Fruit fly (Drosophila melanogaster) whole organism, embryonic: ENCODE data around the gene SNRPG.

Source experiments
- Asciz ChIP-seq: fragments of 200-800 bp; sonication (Bioruptor generic); optimal IDR thresholded peaks from 2 replicates; lab custom pipeline; 2017; ENCODE audit warnings: missing biosample characterization, mild to moderate bottlenecking, missing genetic modification characterization, missing genetic modification reagents
- B-H1 ChIP-seq: fragments of 200-800 bp; sonication (Bioruptor generic); IDR thresholded peaks from 3 replicates; pipeline ENCODE4 v1.3.6; 2022; ENCODE audit warnings: missing biosample characterization, missing genetic modification characterization
- CG1024 ChIP-seq: fragments of 200-800 bp; sonication (Bioruptor generic); IDR thresholded peaks from 2 replicates; pipeline ENCODE4 v1.3.6; 2022; ENCODE audit warnings: missing biosample characterization, missing genetic modification characterization
- CG10321 ChIP-seq: fragments of 200-800 bp; sonication (Bioruptor generic); IDR thresholded peaks from 2 replicates; pipeline ENCODE4 v1.3.6; 2022; ENCODE audit warnings: missing biosample characterization, missing genetic modification characterization
- CG11093 ChIP-seq: fragments of 200-800 bp; sonication (Bioruptor generic); IDR thresholded peaks from 3 replicates; pipeline ENCODE4 v1.3.6; 2022; ENCODE audit warnings: missing biosample characterization, missing genetic modification characterization
- CG12104 ChIP-seq: fragments of 200-800 bp; sonication (Bioruptor generic); optimal IDR thresholded peaks from 3 replicates; lab custom pipeline; 2016; ENCODE audit warnings: missing biosample characterization, missing genetic modification characterization
- CG12299 ChIP-seq: fragments of 200-800 bp; sonication (Bioruptor generic); optimal IDR thresholded peaks from 2 replicates; lab custom pipeline; 2018; ENCODE audit warnings: missing biosample characterization, mild to moderate bottlenecking, missing genetic modification characterization
- CG16815 ChIP-seq: fragments of 200-800 bp; sonication (Bioruptor generic); optimal IDR thresholded peaks from 3 replicates; lab custom pipeline; 2017; ENCODE audit warnings: missing biosample characterization, mild to moderate bottlenecking, missing genetic modification characterization
- CG18764 ChIP-seq: fragments of 200-800 bp; sonication (Bioruptor generic); optimal IDR thresholded peaks from 3 replicates; lab custom pipeline; 2016; ENCODE audit warnings: missing biosample characterization, missing genetic modification characterization
- CG2116 ChIP-seq: fragments of 200-800 bp; sonication (Bioruptor generic); optimal IDR thresholded peaks from 3 replicates; lab custom pipeline; 2018; ENCODE audit warnings: missing biosample characterization, mild to moderate bottlenecking, missing genetic modification characterization
- CG34422 ChIP-seq: fragments of 200-800 bp; sonication (Bioruptor generic); IDR thresholded peaks from 3 replicates; pipeline ENCODE4 v1.3.6; 2022; ENCODE audit warnings: missing biosample characterization, missing genetic modification characterization
- CG4730 ChIP-seq: fragments of 200-800 bp; sonication (Bioruptor generic); IDR thresholded peaks from 2 replicates; pipeline ENCODE4 v1.3.6; 2022; ENCODE audit warnings: missing biosample characterization, missing genetic modification characterization
- CG4854 ChIP-seq: fragments of 200-800 bp; sonication (Bioruptor generic); optimal IDR thresholded peaks from 2 replicates; lab custom pipeline; 2016; ENCODE audit warnings: missing biosample characterization, missing genetic modification characterization, inconsistent platforms
- CG6654 ChIP-seq: fragments of 200-800 bp; sonication (Bioruptor generic); optimal IDR thresholded peaks from 2 replicates; lab custom pipeline; 2017; ENCODE audit warnings: missing biosample characterization, mild to moderate bottlenecking, missing genetic modification characterization
- CG8290 ChIP-seq, 3 experiments: fragments of 200-800 bp; sonication (Bioruptor generic); optimal IDR thresholded peaks; 2 replicates each; lab custom pipeline; 2016 to 2019; ENCODE audit warnings: missing biosample characterization in 3 of 3, missing genetic modification characterization in 3 of 3, mild to moderate bottlenecking in 2 of 3, moderate library complexity in 1 of 3
- CTCF ChIP-seq: fragments of 200-800 bp; sonication (Bioruptor generic); optimal IDR thresholded peaks from 2 replicates; lab custom pipeline; 2017; ENCODE audit warnings: missing biosample characterization, mild to moderate bottlenecking, missing genetic modification characterization, moderate library complexity
- Dll ChIP-seq: fragments of 200-800 bp; sonication (Bioruptor generic); IDR thresholded peaks from 4 replicates; pipeline ENCODE4 v1.3.6; 2022; ENCODE audit warnings: missing biosample characterization, missing genetic modification characterization; ENCODE audit not compliant: partially characterized antibody
- Elba2 ChIP-seq: fragments of 200-800 bp; sonication (Bioruptor generic); optimal IDR thresholded peaks from 3 replicates; lab custom pipeline; 2016; ENCODE audit warnings: missing biosample characterization, missing genetic modification characterization
- Fer2 ChIP-seq: fragments of 200-800 bp; sonication (Bioruptor generic); optimal IDR thresholded peaks from 2 replicates; lab custom pipeline; 2018; ENCODE audit warnings: missing biosample characterization, mild to moderate bottlenecking, missing genetic modification characterization, moderate library complexity
- H15 ChIP-seq: fragments of 200-800 bp; sonication (Bioruptor generic); IDR thresholded peaks from 3 replicates; pipeline ENCODE4 v1.3.6; 2022; ENCODE audit warnings: missing biosample characterization, missing genetic modification characterization
- Hsf ChIP-seq: fragments of 200-800 bp; sonication (Bioruptor generic); optimal IDR thresholded peaks from 3 replicates; lab custom pipeline; 2016; ENCODE audit warnings: missing biosample characterization, missing genetic modification characterization
- Jarid2 ChIP-seq: fragments of 200-800 bp; sonication (Bioruptor generic); optimal IDR thresholded peaks from 3 replicates; lab custom pipeline; 2017; ENCODE audit warnings: mild to moderate bottlenecking, missing biosample characterization, missing genetic modification reagents, missing genetic modification characterization
- MTF-1 ChIP-seq: fragments of 200-800 bp; sonication (Bioruptor generic); optimal IDR thresholded peaks from 2 replicates; lab custom pipeline; 2018; ENCODE audit warnings: missing biosample characterization, mild to moderate bottlenecking, missing genetic modification characterization, borderline replicate concordance
- NC2α ChIP-seq: fragments of 200-800 bp; sonication (Bioruptor generic); optimal IDR thresholded peaks from 2 replicates; lab custom pipeline; 2016; ENCODE audit warnings: missing biosample characterization, missing genetic modification characterization
- Oli ChIP-seq: fragments of 200-800 bp; sonication (Bioruptor generic); optimal IDR thresholded peaks from 2 replicates; lab custom pipeline; 2018; ENCODE audit warnings: missing biosample characterization, mild to moderate bottlenecking, missing genetic modification characterization, moderate library complexity
- PHDP ChIP-seq: fragments of 200-800 bp; sonication (Bioruptor generic); optimal IDR thresholded peaks from 3 replicates; lab custom pipeline; 2018; ENCODE audit warnings: missing biosample characterization, mild to moderate bottlenecking, missing genetic modification characterization, moderate library complexity
- Scr ChIP-seq: fragments of 200-800 bp; sonication (Bioruptor generic); IDR thresholded peaks from 2 replicates; pipeline ENCODE4 v1.3.6; 2022; ENCODE audit warnings: missing biosample characterization, missing genetic modification characterization; ENCODE audit not compliant: partially characterized antibody
- Sox100B ChIP-seq: fragments of 200-800 bp; sonication (Bioruptor generic); optimal IDR thresholded peaks from 3 replicates; lab custom pipeline; 2018; ENCODE audit warnings: missing biosample characterization, mild to moderate bottlenecking, missing genetic modification characterization
- Taf1 ChIP-seq: fragments of 200-800 bp; sonication (Bioruptor generic); IDR thresholded peaks from 2 replicates; pipeline ENCODE4 v1.3.6; 2022; ENCODE audit warnings: missing biosample characterization, missing genetic modification characterization
- Trl ChIP-seq, 3 experiments: fragments of >200 bp in 2 of 3; fragments of 200-800 bp in 1 of 3; sonication (Bioruptor generic) in 1 of 3; optimal IDR thresholded peaks; 2 replicates in 1 of 3; 3 replicates in 2 of 3; lab custom pipeline; 2016 to 2017; ENCODE audit warnings: missing biosample characterization in 1 of 3, missing genetic modification characterization in 1 of 3
- Vsx1 ChIP-seq: fragments of 200-800 bp; sonication (Bioruptor generic); optimal IDR thresholded peaks from 2 replicates; lab custom pipeline; 2017; ENCODE audit warnings: missing biosample characterization, mild to moderate bottlenecking, missing genetic modification characterization, missing genetic modification reagents
- bab2 ChIP-seq: fragments of 200-800 bp; sonication (Bioruptor generic); optimal IDR thresholded peaks from 2 replicates; lab custom pipeline; 2016; ENCODE audit warnings: missing biosample characterization, missing genetic modification characterization
- dmrt99B ChIP-seq: fragments of 200-800 bp; sonication (Bioruptor generic); optimal IDR thresholded peaks from 2 replicates; lab custom pipeline; 2018; ENCODE audit warnings: missing biosample characterization, mild to moderate bottlenecking, missing genetic modification characterization, moderate library complexity
- eve ChIP-seq, 2 experiments: fragments of >200 bp; optimal IDR thresholded peaks; 2 replicates each; lab custom pipeline; 2017; ENCODE audit warnings: missing biosample characterization in 2 of 2, missing genetic modification characterization in 2 of 2
- gt ChIP-seq: fragments of 200-800 bp; sonication (Bioruptor generic); IDR thresholded peaks from 2 replicates; pipeline ENCODE4 v1.3.6; 2022; ENCODE audit warnings: missing biosample characterization, missing genetic modification characterization
- hkb ChIP-seq, 2 experiments: fragments of 200-800 bp in 1 of 2; fragments of >200 bp in 1 of 2; sonication (Bioruptor generic) in 1 of 2; IDR thresholded peaks in 1 of 2; optimal IDR thresholded peaks in 1 of 2; 2 replicates each; pipeline versions ENCODE4 v1.3.6 to Lab custom; 2017 to 2022; ENCODE audit warnings: missing biosample characterization in 1 of 2, missing genetic modification characterization in 1 of 2
- ken ChIP-seq: fragments of 200-800 bp; sonication (Bioruptor generic); IDR thresholded peaks from 3 replicates; pipeline ENCODE4 v1.3.6; 2022; ENCODE audit warnings: missing biosample characterization, missing genetic modification characterization
- knrl ChIP-seq: fragments of 200-800 bp; sonication (Bioruptor generic); IDR thresholded peaks from 3 replicates; pipeline ENCODE4 v1.3.6; 2022; ENCODE audit warnings: missing biosample characterization, missing genetic modification characterization; ENCODE audit not compliant: partially characterized antibody
- lmd ChIP-seq: fragments of 200-800 bp; sonication (Bioruptor generic); IDR thresholded peaks from 2 replicates; pipeline ENCODE4 v1.3.6; 2022; ENCODE audit warnings: missing biosample characterization, missing genetic modification characterization
- lov ChIP-seq, 2 experiments: fragments of 200-800 bp in 1 of 2; fragments of >200 bp in 1 of 2; sonication (Bioruptor generic) in 1 of 2; IDR thresholded peaks in 1 of 2; optimal IDR thresholded peaks in 1 of 2; 2 replicates in 1 of 2; 3 replicates in 1 of 2; pipeline versions ENCODE4 v1.3.6 to Lab custom; 2017 to 2022; ENCODE audit warnings: missing biosample characterization in 1 of 2, missing genetic modification characterization in 1 of 2
- maf-S ChIP-seq: fragments of 200-800 bp; sonication (Bioruptor generic); optimal IDR thresholded peaks from 2 replicates; lab custom pipeline; 2016; ENCODE audit warnings: missing biosample characterization, missing genetic modification characterization
- oc ChIP-seq: fragments of 200-800 bp; sonication (Bioruptor generic); optimal IDR thresholded peaks from 2 replicates; lab custom pipeline; 2018; ENCODE audit warnings: missing biosample characterization, mild to moderate bottlenecking, missing genetic modification characterization, moderate library complexity
- pum ChIP-seq: fragments of 200-800 bp; sonication (Bioruptor generic); optimal IDR thresholded peaks from 2 replicates; lab custom pipeline; 2016; ENCODE audit warnings: missing biosample characterization, missing genetic modification characterization
- ssp ChIP-seq: fragments of 200-800 bp; sonication (Bioruptor generic); IDR thresholded peaks from 2 replicates; pipeline ENCODE4 v1.3.6; 2022; ENCODE audit warnings: missing biosample characterization, missing genetic modification characterization
- trem ChIP-seq: fragments of 200-800 bp; optimal IDR thresholded peaks from 3 replicates; lab custom pipeline; 2019; ENCODE audit warnings: missing biosample characterization, mild to moderate bottlenecking, missing genetic modification characterization, moderate library complexity
- zfh1 ChIP-seq: fragments of 200-800 bp; sonication (Bioruptor generic); IDR thresholded peaks from 3 replicates; pipeline ENCODE4 v1.3.6; 2022; ENCODE audit warnings: missing biosample characterization, missing genetic modification characterization

Gene SNRPG

dm6 chrX:16637594-16638485, 2.4 kb downstream of the SNRPG start, which contains the start of gene RpS19a (continued):
- TF ChIP-seq Fer2 (tag; lab: Kevin White, UChicago) (peak; percentile 54), eve (GFP tag; optimal IDR thresholded peaks at IDR 0.05; lab: Kevin White, UChicago) (no peak), pum (GFP tag; lab: Kevin White, UChicago) (no peak), lmd (GFP tag; lab: Robert Waterston, UW) (peak; percentile 26), CG11093 (GFP tag; lab: Robert Waterston, UW) (no peak), NC2α (GFP tag; lab: Kevin White, UChicago) (peak; percentile 9), PHDP (peak; percentile 77), Elba2 (GFP tag; lab: Kevin White, UChicago) (no peak), oc (no peak), CG6654 (peak; percentile 55), Jarid2 (GFP tag; lab: Kevin White, UChicago) (peak; percentile 62), knrl (peak; percentile 43; the same call in 2 of the 3 replicates), CG12299 (peak; percentile 63), dmrt99B (tag; lab: Kevin White, UChicago) (peak; percentile 68), hkb (optimal IDR thresholded peaks at IDR 0.05; lab: Kevin White, UChicago) (no peak), hkb (GFP tag; IDR thresholded peaks at IDR 0.05; lab: Robert Waterston, UW) (peak; percentile 70), Oli (tag; lab: Kevin White, UChicago) (peak; percentile 62), CG4730 (GFP tag; lab: Robert Waterston, UW) (peak; percentile 60), H15 (GFP tag; lab: Robert Waterston, UW) (peak; percentile 67; the same call in 2 of the 3 replicates), CG10321 (peak; percentile 48; the same call in 1 of the 2 replicates), Dll (GFP tag; lab: Robert Waterston, UW) (peak; percentile 73; the same call in 2 of the 4 replicates), CG16815 (GFP tag; lab: Kevin White, UChicago) (peak; percentile 1), B-H1 (GFP tag; lab: Robert Waterston, UW) (peak; percentile 48; the same call in 1 of the 3 replicates), gt (GFP tag; lab: Robert Waterston, UW) (0 out of 2 replicates have a peak, but pooled peaks have one; percentile 18), trem (tag; lab: Kevin White, UChicago) (peak; percentile 87), Vsx1 (GFP tag; lab: Kevin White, UChicago) (peak; percentile 83), CG1024 (GFP tag; lab: Robert Waterston, UW) (peak; percentile 68), bab2 (GFP tag; lab: Kevin White, UChicago) (peak; percentile 37), CG34422 (GFP tag; lab: Robert Waterston, UW) (peak; percentile 48; the same call in 1 of the 3 replicates), CG8290 (GFP tag; optimal IDR thresholded peaks at IDR 0.05; lab: Kevin White, UChicago) (peak; percentile 15), CG8290 (tag; optimal IDR thresholded peaks at IDR 0.05; lab: Kevin White, UChicago) (peak; percentile 78 to 79), MTF-1 (GFP tag; lab: Kevin White, UChicago) (peak; percentile 95), Asciz (GFP tag; lab: Kevin White, UChicago) (peak; percentile 85), Scr (peak; percentile 66; the same call in 1 of the 2 replicates), Trl (optimal IDR thresholded peaks at IDR 0.05; lab: Kevin White, UChicago) (peak in 1 of 2 experiments; percentile 56), Trl (GFP tag; optimal IDR thresholded peaks at IDR 0.05; lab: Kevin White, UChicago) (peak; percentile 58), Taf1 (GFP tag; lab: Robert Waterston, UW) (peak; percentile 21; the same call in 1 of the 2 replicates), zfh1 (GFP tag; lab: Robert Waterston, UW) (peak; percentile 83), lov (optimal IDR thresholded peaks at IDR 0.05; lab: Kevin White, UChicago) (no peak), lov (GFP tag; IDR thresholded peaks at IDR 0.05; lab: Robert Waterston, UW) (peak; percentile 94), CTCF (GFP tag; lab: Kevin White, UChicago) (peak; percentile 77), maf-S (GFP tag; lab: Kevin White, UChicago) (no peak), CG18764 (GFP tag; lab: Kevin White, UChicago) (peak; percentile 39), Hsf (GFP tag; lab: Kevin White, UChicago) (peak; percentile 30), CG4854 (peak; percentile 65), ken (GFP tag; lab: Robert Waterston, UW) (peak; percentile 78; the same call in 2 of the 3 replicates), Sox100B (GFP tag; lab: Kevin White, UChicago) (peak; percentile 86), ssp (no peak; the same call in 1 of the 2 replicates), CG2116 (GFP tag; lab: Kevin White, UChicago) (peak; percentile 70), CG12104 (GFP tag; lab: Kevin White, UChicago) (peak; percentile 84)
